Worm (Caenorhabditis elegans): ENCODE results near the gene dyf-2.

Gene dyf-2

ce11 chrIII:13630708-13631107 lies 55.5 kb downstream of the dyf-2 start, which contains the start of gene arrd-17:
Gene arrd-17 (minus strand): TSS chrIII:13630808.
- no peak for TF ChIP-seq ceh-18 (tag; optimal IDR thresholded peaks at IDR 0.05)
- no peak for TF ChIP-seq ceh-24 (tag; optimal IDR thresholded peaks at IDR 0.05)
- no peak for TF ChIP-seq ceh-34 (tag; optimal IDR thresholded peaks at IDR 0.05)
- TF ChIP-seq sdc-2 (tag; optimal IDR thresholded peaks at IDR 0.05): no peak
- TF ChIP-seq ceh-48 (tag; optimal IDR thresholded peaks at IDR 0.05): no peak
- no peak for TF ChIP-seq sox-4 (tag; optimal IDR thresholded peaks at IDR 0.05)
- TF ChIP-seq ceh-9 (tag; optimal IDR thresholded peaks at IDR 0.05): no peak

- TF ChIP-seq ref-2 (tag; optimal IDR thresholded peaks at IDR 0.05): no peak
- no peak for TF ChIP-seq madf-2 (tag; optimal IDR thresholded peaks at IDR 0.05)
- no peak for TF ChIP-seq ceh-18 (tag; optimal IDR thresholded peaks at IDR 0.05)
- peak; percentile 85 for TF ChIP-seq elt-2 (tag; optimal IDR thresholded peaks at IDR 0.05)
These were observed 59.6 kb downstream of the dyf-2 start, which contains the start of gene T12D8.5 for ce11 chrIII:13626692-13627091. Gene T12D8.5 (minus strand): TSS chrIII:13626786.

ce11 chrIII:13625650-13626430 lies 60.4 kb downstream of the dyf-2 start:
- TF ChIP-seq ets-4 (tag; optimal IDR thresholded peaks at IDR 0.05) (no peak), syd-9 (tag; optimal IDR thresholded peaks at IDR 0.05) (no peak)
